Worm (Caenorhabditis elegans): ENCODE data around the gene C33C12.4.

ce11 chrII:2195541-2195940 lies 29.3 kb upstream of the C33C12.4 start:
- TF ChIP-seq ceh-36 (tag; optimal IDR thresholded peaks at IDR 0.05): no peak
- no peak for TF ChIP-seq ama-1 (optimal IDR thresholded peaks at IDR 0.05)
- TF ChIP-seq flt-1 (GFP tag; IDR thresholded peaks at IDR 0.05): no peak
- no peak for TF ChIP-seq pes-1 (GFP tag; IDR thresholded peaks at IDR 0.05)
- no peak for TF ChIP-seq sea-1 (GFP tag; conservative IDR thresholded peaks at IDR 0.05)
- TF ChIP-seq B0310.2 (tag; optimal IDR thresholded peaks at IDR 0.05): no peak
- no peak for TF ChIP-seq hmg-4 (GFP tag; optimal IDR thresholded peaks at IDR 0.05)
- no peak for TF ChIP-seq tbx-11 (GFP tag; IDR thresholded peaks at IDR 0.05)
- no peak for TF ChIP-seq ets-7 (tag; optimal IDR thresholded peaks at IDR 0.05)
- TF ChIP-seq hmbx-1 (tag; optimal IDR thresholded peaks at IDR 0.05): no peak
- TF ChIP-seq F13C5.2 (tag; optimal IDR thresholded peaks at IDR 0.05): peak; percentile 1
